Worm (Caenorhabditis elegans) whole organism, L2 larva: Measurements from ENCODE around the gene T13H5.1.

Experiments
- elt-1 ChIP-seq: fragments of 150-350 bp; optimal IDR thresholded peaks from 2 replicates; lab custom pipeline; 2014; ENCODE audit warnings: missing biosample characterization, missing genetic modification characterization
- nhr-11 ChIP-seq: fragments of 150-350 bp; optimal IDR thresholded peaks from 2 replicates; lab custom pipeline; 2014; ENCODE audit warnings: missing biosample characterization, missing genetic modification characterization
- unc-55 ChIP-seq: fragments of 150-350 bp; sonication (generic microtip); optimal IDR thresholded peaks from 3 replicates; lab custom pipeline; 2014; ENCODE audit warnings: missing biosample characterization, missing genetic modification reagents, missing genetic modification characterization
- unc-62 ChIP-seq: fragments of 150-350 bp; optimal IDR thresholded peaks from 2 replicates; lab custom pipeline; 2014; ENCODE audit warnings: missing biosample characterization, missing genetic modification reagents, missing genetic modification characterization

ce11 chrII:8441519-8441918 is 67.3 kb downstream of the T13H5.1 start:
- TF ChIP-seq unc-62 (no peak), elt-1 (no peak), unc-55 (GFP tag; lab: Kevin White, UChicago) (no peak), nhr-11 (tag; lab: Kevin White, UChicago) (no peak)
